Fruit fly (Drosophila melanogaster) whole organism, prepupa: ENCODE measurements around the gene mag.

Experiments used
- Sox102F ChIP-seq: fragments of 200-800 bp; sonication (Bioruptor generic); optimal IDR thresholded peaks from 2 replicates; lab custom pipeline; 2016; ENCODE audit warnings: missing biosample characterization, mild to moderate bottlenecking, missing genetic modification characterization
- Sox15 ChIP-seq: fragments of 200-800 bp; sonication (Bioruptor generic); optimal IDR thresholded peaks from 3 replicates; lab custom pipeline; 2016; ENCODE audit warnings: missing biosample characterization, missing genetic modification characterization
- fd85E ChIP-seq: fragments of 200-800 bp; sonication (Bioruptor generic); optimal IDR thresholded peaks from 3 replicates; lab custom pipeline; 2016; ENCODE audit warnings: missing biosample characterization, missing genetic modification characterization

dm6 chr3L:20467433-20467832 lies 7.0 kb downstream of the mag start:
- TF ChIP-seq fd85E = no peak
- TF ChIP-seq Sox102F (GFP tag; lab: Kevin White, UChicago) = no peak
- no peak for TF ChIP-seq Sox15 (GFP tag; lab: Kevin White, UChicago)
